Worm (Caenorhabditis elegans): Measurements from ENCODE around the gene phb-2.

The phb-2 gene

ce11 chrII:6250782-6251461 is at the start of gene phb-2:
TSS of gene phb-2 (plus strand) at chrII:6251411.
- TF ChIP-seq dao-5 (tag; optimal IDR thresholded peaks at IDR 0.05) (no peak), him-1 (tag; optimal IDR thresholded peaks at IDR 0.05) (no peak), W03F9.2 (tag; optimal IDR thresholded peaks at IDR 0.05) (peak; percentile 75)

ce11 chrII:6202910-6203309 is 48.3 kb upstream of the phb-2 start, which contains the start of gene C30B5.17:
TSS of gene C30B5.17 (minus strand) at chrII:6203010.
- TF ChIP-seq him-1 (tag; optimal IDR thresholded peaks at IDR 0.05) (no peak), dao-5 (tag; optimal IDR thresholded peaks at IDR 0.05) (no peak), W03F9.2 (tag; optimal IDR thresholded peaks at IDR 0.05) (no peak)

ce11 chrII:6207252-6207651 is 44.0 kb upstream of the phb-2 start:
- no peak for TF ChIP-seq W03F9.2 (tag; optimal IDR thresholded peaks at IDR 0.05)
- no peak for TF ChIP-seq dao-5 (tag; optimal IDR thresholded peaks at IDR 0.05)
- no peak for TF ChIP-seq him-1 (tag; optimal IDR thresholded peaks at IDR 0.05)

- no peak for TF ChIP-seq him-1 (tag; optimal IDR thresholded peaks at IDR 0.05)
- no peak for TF ChIP-seq W03F9.2 (tag; optimal IDR thresholded peaks at IDR 0.05)
- no peak for TF ChIP-seq dao-5 (tag; optimal IDR thresholded peaks at IDR 0.05)
Observed at ce11 chrII:6208116-6208515, 43.1 kb upstream of the phb-2 start, which contains the start of gene daf-37. TSS of gene daf-37 (minus strand) at chrII:6208216.

- TF ChIP-seq him-1 (tag; optimal IDR thresholded peaks at IDR 0.05) (no peak), W03F9.2 (tag; optimal IDR thresholded peaks at IDR 0.05) (no peak), dao-5 (tag; optimal IDR thresholded peaks at IDR 0.05) (no peak)
Observed at ce11 chrII:6219346-6219745, 31.9 kb upstream of the phb-2 start, which contains the start of gene mks-2. TSS of gene mks-2 (minus strand) at chrII:6219446.

- TF ChIP-seq W03F9.2 (tag; optimal IDR thresholded peaks at IDR 0.05): no peak
Observed at ce11 chrII:6221470-6221869, 29.7 kb upstream of the phb-2 start.

ce11 chrII:6222558-6222957 is 28.7 kb upstream of the phb-2 start, which contains the start of gene C30B5.6:
TSS of gene C30B5.6 (minus strand) at chrII:6222658.
- no peak for TF ChIP-seq him-1 (tag; optimal IDR thresholded peaks at IDR 0.05)
- no peak for TF ChIP-seq dao-5 (tag; optimal IDR thresholded peaks at IDR 0.05)
- no peak for TF ChIP-seq W03F9.2 (tag; optimal IDR thresholded peaks at IDR 0.05)

ce11 chrII:6223755-6224154 is 27.5 kb upstream of the phb-2 start:
- TF ChIP-seq him-1 (tag; optimal IDR thresholded peaks at IDR 0.05) (no peak), W03F9.2 (tag; optimal IDR thresholded peaks at IDR 0.05) (no peak)

ce11 chrII:6226995-6227394 is 24.2 kb upstream of the phb-2 start, which contains the start of gene srsy-2:
TSS of gene srsy-2 (minus strand) at chrII:6227095.
- no peak for TF ChIP-seq dao-5 (tag; optimal IDR thresholded peaks at IDR 0.05)
- no peak for TF ChIP-seq him-1 (tag; optimal IDR thresholded peaks at IDR 0.05)
- TF ChIP-seq W03F9.2 (tag; optimal IDR thresholded peaks at IDR 0.05): no peak

- TF ChIP-seq W03F9.2 (tag; optimal IDR thresholded peaks at IDR 0.05) (no peak), dao-5 (tag; optimal IDR thresholded peaks at IDR 0.05) (no peak), him-1 (tag; optimal IDR thresholded peaks at IDR 0.05) (no peak)
Observed at ce11 chrII:6230116-6230515, 21.1 kb upstream of the phb-2 start.

ce11 chrII:6235432-6236092 is 15.6 kb upstream of the phb-2 start, which contains the start of gene T24H7.9:
TSS of gene T24H7.9 (minus strand) at chrII:6235505.
- TF ChIP-seq W03F9.2 (tag; optimal IDR thresholded peaks at IDR 0.05) (no peak), dao-5 (tag; optimal IDR thresholded peaks at IDR 0.05) (no peak), him-1 (tag; optimal IDR thresholded peaks at IDR 0.05) (no peak)

ce11 chrII:6236093-6236945 is 14.9 kb upstream of the phb-2 start:
- TF ChIP-seq him-1 (tag; optimal IDR thresholded peaks at IDR 0.05): no peak
- no peak for TF ChIP-seq dao-5 (tag; optimal IDR thresholded peaks at IDR 0.05)
- TF ChIP-seq W03F9.2 (tag; optimal IDR thresholded peaks at IDR 0.05): no peak

ce11 chrII:6241758-6242157 is 9.5 kb upstream of the phb-2 start, which contains the start of gene T24H7.8:
TSS of gene T24H7.8 (plus strand) at chrII:6242058.
- TF ChIP-seq W03F9.2 (tag; optimal IDR thresholded peaks at IDR 0.05) (no peak), him-1 (tag; optimal IDR thresholded peaks at IDR 0.05) (no peak), dao-5 (tag; optimal IDR thresholded peaks at IDR 0.05) (no peak)
